Worm (Caenorhabditis elegans) whole organism, L1 larva: Measurements from ENCODE around the gene elli-1.

Experiments used
- C16A3.4 ChIP-seq: fragments of 150-350 bp; optimal IDR thresholded peaks from 2 replicates; lab custom pipeline; 2014; ENCODE audit warnings: missing biosample characterization, missing genetic modification characterization
- ama-1 ChIP-seq: fragments of 150-350 bp; optimal IDR thresholded peaks from 2 replicates; lab custom pipeline; 2014
- ceh-63 ChIP-seq: fragments of 200-800 bp; sonication (Bioruptor generic); optimal IDR thresholded peaks from 2 replicates; lab custom pipeline; 2018; ENCODE audit warnings: mild to moderate bottlenecking, missing genetic modification characterization, missing compliant biosample characterization
- ceh-88 ChIP-seq: fragments of 200-800 bp; sonication (Bioruptor generic); IDR thresholded peaks from 2 replicates; pipeline ENCODE4 v1.3.6; 2022; ENCODE audit warnings: missing genetic modification characterization, missing compliant biosample characterization
- ceh-90 ChIP-seq: sonication (generic microtip); optimal IDR thresholded peaks from 2 replicates; lab custom pipeline; 2016; ENCODE audit warnings: missing genetic modification characterization, missing compliant biosample characterization
- ces-1 ChIP-seq: fragments of 150-350 bp; optimal IDR thresholded peaks from 2 replicates; lab custom pipeline; 2014; ENCODE audit warnings: missing biosample characterization, missing genetic modification reagents, missing genetic modification characterization
- efl-1 ChIP-seq, 4 experiments: fragments of 150-350 bp; optimal IDR thresholded peaks in 3 of 4; peaks in 1 of 4; 1 replicate in 1 of 4; 2 replicates in 3 of 4; lab custom pipeline; 2014; ENCODE audit warnings: missing biosample characterization in 2 of 4, missing genetic modification characterization in 2 of 4, missing genetic modification reagents in 2 of 4
- elt-2 ChIP-seq: sonication (generic microtip); optimal IDR thresholded peaks from 2 replicates; lab custom pipeline; 2016; ENCODE audit warnings: missing genetic modification characterization, mild to moderate bottlenecking, inconsistent platforms, missing compliant biosample characterization, missing genetic modification reagents
- ets-5 ChIP-seq: fragments of 200-800 bp; sonication (Bioruptor generic); IDR thresholded peaks from 2 replicates; pipeline ENCODE4 v1.3.6; 2022; ENCODE audit warnings: missing genetic modification characterization, missing compliant biosample characterization
- fkh-10 ChIP-seq: sonication (generic microtip); optimal IDR thresholded peaks from 2 replicates; lab custom pipeline; 2017; ENCODE audit warnings: missing biosample characterization, missing genetic modification reagents, missing genetic modification characterization
- fkh-4 ChIP-seq: sonication (generic microtip); optimal IDR thresholded peaks from 2 replicates; lab custom pipeline; 2016; ENCODE audit warnings: missing compliant biosample characterization, missing genetic modification characterization, borderline replicate concordance
- fkh-8 ChIP-seq: sonication (generic microtip); optimal IDR thresholded peaks from 2 replicates; lab custom pipeline; 2016; ENCODE audit warnings: mild to moderate bottlenecking, missing genetic modification characterization, missing compliant biosample characterization
- hlh-4 ChIP-seq: sonication (generic microtip); optimal IDR thresholded peaks from 2 replicates; lab custom pipeline; 2016; ENCODE audit warnings: mild to moderate bottlenecking, missing genetic modification characterization, missing compliant biosample characterization
- hpl-2 ChIP-seq: fragments of 150-350 bp; optimal IDR thresholded peaks from 2 replicates; lab custom pipeline; 2014; ENCODE audit warnings: missing biosample characterization, missing genetic modification reagents, missing genetic modification characterization
- irx-1 ChIP-seq: sonication (generic microtip); optimal IDR thresholded peaks from 2 replicates; lab custom pipeline; 2016; ENCODE audit warnings: missing genetic modification characterization, missing compliant biosample characterization
- lin-13 ChIP-seq: fragments of 150-350 bp; optimal IDR thresholded peaks from 2 replicates; lab custom pipeline; 2014; ENCODE audit warnings: missing biosample characterization, missing genetic modification reagents, missing genetic modification characterization
- lin-14 ChIP-seq: fragments of 200-800 bp; sonication (Bioruptor generic); optimal IDR thresholded peaks from 2 replicates; lab custom pipeline; 2018; ENCODE audit warnings: mild to moderate bottlenecking, missing genetic modification characterization, moderate library complexity, missing compliant biosample characterization
- lin-15B ChIP-seq: fragments of 150-350 bp; sonication (generic microtip); optimal IDR thresholded peaks from 3 replicates; lab custom pipeline; 2014; ENCODE audit warnings: missing biosample characterization, missing genetic modification characterization
- lin-35 ChIP-seq, 2 experiments: fragments of 150-350 bp; optimal IDR thresholded peaks; 2 replicates each; lab custom pipeline; 2014; ENCODE audit warnings: missing biosample characterization in 2 of 2, missing genetic modification characterization in 2 of 2, missing genetic modification reagents in 2 of 2
- lir-3 ChIP-seq: sonication (generic microtip); optimal IDR thresholded peaks from 2 replicates; lab custom pipeline; 2016; ENCODE audit warnings: mild to moderate bottlenecking, missing genetic modification characterization, moderate library complexity, missing compliant biosample characterization; ENCODE audit not compliant: poor library complexity
- mab-9 ChIP-seq: fragments of 200-800 bp; sonication (Bioruptor generic); IDR thresholded peaks from 2 replicates; pipeline ENCODE4 v1.3.6; 2022; ENCODE audit warnings: missing genetic modification reagents, missing genetic modification characterization, missing compliant biosample characterization
- mef-2 ChIP-seq: fragments of 150-350 bp; optimal IDR thresholded peaks from 2 replicates; lab custom pipeline; 2014; ENCODE audit warnings: missing biosample characterization, missing genetic modification characterization
- nhr-11 ChIP-seq: fragments of 150-350 bp; optimal IDR thresholded peaks from 2 replicates; lab custom pipeline; 2014; ENCODE audit warnings: missing biosample characterization, missing genetic modification characterization
- nhr-20 ChIP-seq: sonication (generic microtip); optimal IDR thresholded peaks from 2 replicates; lab custom pipeline; 2016; ENCODE audit warnings: mild to moderate bottlenecking, missing genetic modification characterization, missing compliant biosample characterization
- nhr-237 ChIP-seq: fragments of 150-350 bp; optimal IDR thresholded peaks from 2 replicates; lab custom pipeline; 2014; ENCODE audit warnings: missing biosample characterization, missing genetic modification characterization
- nhr-76 ChIP-seq: sonication (generic microtip); optimal IDR thresholded peaks from 2 replicates; lab custom pipeline; 2017; ENCODE audit warnings: missing biosample characterization, missing genetic modification characterization
- nhr-84 ChIP-seq: sonication (generic microtip); optimal IDR thresholded peaks from 2 replicates; lab custom pipeline; 2017; ENCODE audit warnings: missing biosample characterization, missing genetic modification characterization
- nhr-85 ChIP-seq: sonication (generic microtip); peaks from one replicate; lab custom pipeline; 2016; ENCODE audit warnings: missing genetic modification characterization, inconsistent platforms, missing compliant biosample characterization
- nhr-90 ChIP-seq: sonication (generic microtip); optimal IDR thresholded peaks from 2 replicates; lab custom pipeline; 2016; ENCODE audit warnings: mild to moderate bottlenecking, missing genetic modification characterization, missing compliant biosample characterization; ENCODE audit not compliant: poor library complexity
- skn-1 ChIP-seq: fragments of 150-350 bp; optimal IDR thresholded peaks from 2 replicates; lab custom pipeline; 2014; ENCODE audit warnings: missing biosample characterization, missing genetic modification characterization
- snpc-4 ChIP-seq: fragments of 150-350 bp; optimal IDR thresholded peaks from 2 replicates; lab custom pipeline; 2014; ENCODE audit warnings: missing biosample characterization, missing genetic modification characterization
- sox-4 ChIP-seq: sonication (generic microtip); optimal IDR thresholded peaks from 2 replicates; lab custom pipeline; 2016; ENCODE audit warnings: missing genetic modification characterization, missing compliant biosample characterization
- sup-37 ChIP-seq: fragments of 200-800 bp; sonication (Bioruptor generic); optimal IDR thresholded peaks from 2 replicates; lab custom pipeline; 2018; ENCODE audit warnings: mild to moderate bottlenecking, missing genetic modification characterization, missing compliant biosample characterization
- swsn-7 ChIP-seq: sonication (generic microtip); optimal IDR thresholded peaks from 2 replicates; lab custom pipeline; 2016; ENCODE audit warnings: missing genetic modification characterization, missing compliant biosample characterization
- unc-98 ChIP-seq: fragments of 200-800 bp; sonication (Bioruptor generic); IDR thresholded peaks from 2 replicates; pipeline ENCODE4 v1.3.6; 2022; ENCODE audit warnings: missing genetic modification characterization, missing compliant biosample characterization
- vab-15 ChIP-seq: sonication (generic microtip); optimal IDR thresholded peaks from 2 replicates; lab custom pipeline; 2017; ENCODE audit warnings: missing genotype, mild to moderate bottlenecking, missing genetic modification characterization, missing compliant biosample characterization
- zip-4 ChIP-seq: fragments of 200-800 bp; sonication (Bioruptor generic); optimal IDR thresholded peaks from 2 replicates; lab custom pipeline; 2018; ENCODE audit warnings: mild to moderate bottlenecking, missing genetic modification characterization, moderate library complexity, missing compliant biosample characterization

Gene elli-1

ce11 chrIV:8757729-8758128, 3.1 kb upstream of the elli-1 start (continued):
- no peak for TF ChIP-seq ceh-88 (GFP tag; lab: Robert Waterston, UW)
- no peak for TF ChIP-seq vab-15
- no peak for TF ChIP-seq lir-3 (tag; lab: Kevin White, UChicago)
- TF ChIP-seq lin-35 (GFP tag; optimal IDR thresholded peaks at IDR 0.05; lab: Kevin White, UChicago): peak in 1 of 2 experiments; percentile 22
- TF ChIP-seq sox-4 (tag; lab: Kevin White, UChicago): no peak
- TF ChIP-seq mab-9 (GFP tag; lab: Robert Waterston, UW): no peak
- no peak for TF ChIP-seq ets-5
- TF ChIP-seq zip-4: no peak
- TF ChIP-seq hlh-4 (tag; lab: Kevin White, UChicago): no peak
- TF ChIP-seq nhr-20 (tag; lab: Kevin White, UChicago): peak; percentile 24
- TF ChIP-seq fkh-8: no peak
- TF ChIP-seq nhr-11 (tag; lab: Kevin White, UChicago): no peak
- no peak for TF ChIP-seq mef-2 (tag; lab: Kevin White, UChicago)
- no peak for TF ChIP-seq unc-98 (GFP tag; lab: Robert Waterston, UW)
- TF ChIP-seq swsn-7 (tag; lab: Kevin White, UChicago): peak; percentile 5
- no peak for TF ChIP-seq ces-1 (GFP tag; lab: Kevin White, UChicago)
- TF ChIP-seq elt-2: peak; percentile 69
- peak; percentile 78 for TF ChIP-seq lin-14 (GFP tag; lab: Kevin White, UChicago)
- no peak for TF ChIP-seq fkh-4 (tag; lab: Kevin White, UChicago)
- TF ChIP-seq irx-1 (tag; lab: Kevin White, UChicago): no peak
- no peak for TF ChIP-seq lin-15B (tag; lab: Kevin White, UChicago)
- no peak for TF ChIP-seq ceh-63

ce11 chrIV:8754146-8754545, 481 bp downstream of the elli-1 start:
- TF ChIP-seq snpc-4 (tag; lab: Kevin White, UChicago): no peak
- no peak for TF ChIP-seq nhr-90 (tag; lab: Kevin White, UChicago)
- TF ChIP-seq zip-4: no peak
- TF ChIP-seq nhr-76 (tag; lab: Kevin White, UChicago): no peak
- TF ChIP-seq hpl-2 (GFP tag; lab: Kevin White, UChicago): no peak
- no peak for TF ChIP-seq nhr-84 (tag; lab: Kevin White, UChicago)
- TF ChIP-seq vab-15: no peak
- TF ChIP-seq nhr-85: no peak
- no peak for TF ChIP-seq lir-3 (tag; lab: Kevin White, UChicago)
- no peak for TF ChIP-seq lin-13
- no peak for TF ChIP-seq nhr-237
- TF ChIP-seq ceh-90 (tag; lab: Kevin White, UChicago): no peak
- TF ChIP-seq skn-1 (tag; lab: Kevin White, UChicago): no peak
- no peak for TF ChIP-seq fkh-10 (GFP tag; lab: Kevin White, UChicago)
- no peak for TF ChIP-seq C16A3.4
- TF ChIP-seq ceh-88 (GFP tag; lab: Robert Waterston, UW): no peak
- no peak for TF ChIP-seq sup-37
- TF ChIP-seq sox-4 (tag; lab: Kevin White, UChicago): no peak
- no peak for TF ChIP-seq ama-1
- no peak for TF ChIP-seq nhr-20 (tag; lab: Kevin White, UChicago)

ce11 chrIV:8752492-8752891, 2.1 kb downstream of the elli-1 start:
- TF ChIP-seq ceh-63 (no peak), nhr-237 (no peak)

- TF ChIP-seq efl-1 (optimal IDR thresholded peaks at IDR 0.05; lab: Kevin White, UChicago): no peak
- TF ChIP-seq efl-1 (GFP tag; optimal IDR thresholded peaks at IDR 0.05 in 1 of 2; lab: Kevin White, UChicago): peak in 1 of 2 experiments; percentile 24
- TF ChIP-seq hpl-2 (GFP tag; lab: Kevin White, UChicago): no peak
- TF ChIP-seq, all 84 proteins: peak for 1
Observed at ce11 chrIV:8748967-8749366, 5.7 kb downstream of the elli-1 start.
